Worm (Caenorhabditis elegans) whole organism, late embryonic: ENCODE data around the gene C08F11.10.
"Not testable (repeated sequence)": the region's sequence is repeated elsewhere in the genome, so short reads cannot be mapped to it uniquely, and the experiment has no call there.

Source experiments
- C08G9.2 ChIP-seq: sonication (generic microtip); optimal IDR thresholded peaks from 2 replicates; lab custom pipeline; 2016; ENCODE audit warnings: mild to moderate bottlenecking, missing genetic modification characterization, moderate library complexity, missing compliant biosample characterization
- C38D4.7 ChIP-seq: fragments of 200-800 bp; sonication (Bioruptor generic); optimal IDR thresholded peaks from 2 replicates; lab custom pipeline; 2018; ENCODE audit warnings: mild to moderate bottlenecking, missing genetic modification characterization, moderate library complexity, missing compliant biosample characterization
- F13H6.1 ChIP-seq: sonication (generic microtip); optimal IDR thresholded peaks from 2 replicates; lab custom pipeline; 2016; ENCODE audit warnings: missing genetic modification characterization, missing compliant biosample characterization
- K02D7.2 ChIP-seq: sonication (generic microtip); optimal IDR thresholded peaks from 2 replicates; lab custom pipeline; 2017; ENCODE audit warnings: mild to moderate bottlenecking, missing genetic modification characterization, missing compliant biosample characterization
- T23F11.4 ChIP-seq: fragments of 200-800 bp; sonication (Bioruptor generic); optimal IDR thresholded peaks from 2 replicates; lab custom pipeline; 2018; ENCODE audit warnings: mild to moderate bottlenecking, missing genetic modification characterization, missing compliant biosample characterization
- Y22D7AL.16 ChIP-seq: sonication (generic microtip); optimal IDR thresholded peaks from 2 replicates; lab custom pipeline; 2016; ENCODE audit warnings: missing genetic modification characterization, missing compliant biosample characterization
- ama-1 ChIP-seq: fragments of 150-350 bp; optimal IDR thresholded peaks from 2 replicates; lab custom pipeline; 2014
- ceh-14 ChIP-seq: sonication (generic microtip); optimal IDR thresholded peaks from 2 replicates; lab custom pipeline; 2016; ENCODE audit warnings: missing genotype, missing genetic modification characterization, missing compliant biosample characterization
- ceh-18 ChIP-seq: sonication (generic microtip); optimal IDR thresholded peaks from 2 replicates; lab custom pipeline; 2016; ENCODE audit warnings: missing genetic modification characterization, missing compliant biosample characterization
- ceh-19 ChIP-seq: fragments of 200-800 bp; sonication (Bioruptor generic); optimal IDR thresholded peaks from 2 replicates; lab custom pipeline; 2018; ENCODE audit warnings: mild to moderate bottlenecking, missing genetic modification characterization, missing compliant biosample characterization
- ceh-2 ChIP-seq: sonication (generic microtip); optimal IDR thresholded peaks from 2 replicates; lab custom pipeline; 2016; ENCODE audit warnings: missing genotype, missing genetic modification characterization, missing compliant biosample characterization
- ceh-22 ChIP-seq: sonication (generic microtip); optimal IDR thresholded peaks from 2 replicates; lab custom pipeline; 2017; ENCODE audit warnings: missing biosample characterization, missing genetic modification characterization
- ceh-24 ChIP-seq: sonication (generic microtip); optimal IDR thresholded peaks from 2 replicates; lab custom pipeline; 2016; ENCODE audit warnings: mild to moderate bottlenecking, missing genetic modification characterization, missing compliant biosample characterization
- ceh-34 ChIP-seq: sonication (generic microtip); optimal IDR thresholded peaks from 2 replicates; lab custom pipeline; 2016; ENCODE audit warnings: mild to moderate bottlenecking, missing genetic modification characterization, missing compliant biosample characterization
- ceh-45 ChIP-seq: fragments of 200-800 bp; sonication (Bioruptor generic); IDR thresholded peaks from 2 replicates; pipeline ENCODE4 v1.3.6; 2022; ENCODE audit warnings: missing genetic modification reagents, missing genetic modification characterization, missing compliant biosample characterization
- ceh-48 ChIP-seq: sonication (generic microtip); optimal IDR thresholded peaks from 2 replicates; lab custom pipeline; 2016; ENCODE audit warnings: missing genetic modification characterization, inconsistent platforms, missing compliant biosample characterization
- che-1 ChIP-seq: sonication (generic microtip); optimal IDR thresholded peaks from 2 replicates; lab custom pipeline; 2016; ENCODE audit warnings: mild to moderate bottlenecking, missing genetic modification characterization, missing compliant biosample characterization
- dmd-4 ChIP-seq: sonication (generic microtip); optimal IDR thresholded peaks from 2 replicates; lab custom pipeline; 2016; ENCODE audit warnings: borderline replicate concordance, missing genetic modification characterization, missing compliant biosample characterization
- elt-2 ChIP-seq: sonication (generic microtip); optimal IDR thresholded peaks from 2 replicates; lab custom pipeline; 2016; ENCODE audit warnings: missing genetic modification reagents, missing genetic modification characterization, missing compliant biosample characterization
- elt-4 ChIP-seq: sonication (generic microtip); optimal IDR thresholded peaks from 2 replicates; lab custom pipeline; 2016; ENCODE audit warnings: missing genetic modification characterization, missing compliant biosample characterization
- ets-4 ChIP-seq: sonication (generic microtip); optimal IDR thresholded peaks from 2 replicates; lab custom pipeline; 2016; ENCODE audit warnings: missing genetic modification characterization, missing compliant biosample characterization
- fax-1 ChIP-seq: sonication (generic microtip); optimal IDR thresholded peaks from 2 replicates; lab custom pipeline; 2016; ENCODE audit warnings: missing genotype, missing genetic modification characterization, missing compliant biosample characterization
- fkh-10 ChIP-seq: fragments of 150-350 bp; optimal IDR thresholded peaks from 2 replicates; lab custom pipeline; 2014; ENCODE audit warnings: missing biosample characterization, missing genetic modification reagents, missing genetic modification characterization
- fkh-6 ChIP-seq: sonication (generic microtip); optimal IDR thresholded peaks from 2 replicates; lab custom pipeline; 2016; ENCODE audit warnings: missing genetic modification characterization, missing compliant biosample characterization
- gmeb-2 ChIP-seq: sonication (generic microtip); optimal IDR thresholded peaks from 2 replicates; lab custom pipeline; 2016; ENCODE audit warnings: missing genetic modification characterization, inconsistent platforms, missing compliant biosample characterization
- hlh-15 ChIP-seq: sonication (generic microtip); optimal IDR thresholded peaks from 2 replicates; lab custom pipeline; 2016; ENCODE audit warnings: missing genetic modification characterization, missing compliant biosample characterization
- hlh-8 ChIP-seq: sonication (generic microtip); optimal IDR thresholded peaks from 2 replicates; lab custom pipeline; 2016; ENCODE audit warnings: missing genotype, missing genetic modification characterization, missing compliant biosample characterization
- lim-6 ChIP-seq: sonication (generic microtip); optimal IDR thresholded peaks from 2 replicates; lab custom pipeline; 2016; ENCODE audit warnings: missing genetic modification characterization, missing compliant biosample characterization
- madf-2 ChIP-seq: sonication (generic microtip); optimal IDR thresholded peaks from 2 replicates; lab custom pipeline; 2017; ENCODE audit warnings: missing genetic modification characterization, missing compliant biosample characterization
- nfya-1 ChIP-seq: sonication (generic microtip); optimal IDR thresholded peaks from 2 replicates; lab custom pipeline; 2017; ENCODE audit warnings: missing genetic modification characterization, mild to moderate bottlenecking, missing compliant biosample characterization, antibody characterized with exemption, moderate library complexity
- nhr-11 ChIP-seq: fragments of 150-350 bp; optimal IDR thresholded peaks from 2 replicates; lab custom pipeline; 2014; ENCODE audit warnings: missing biosample characterization, missing genetic modification characterization
- nhr-232 ChIP-seq: sonication (generic microtip); optimal IDR thresholded peaks from 2 replicates; lab custom pipeline; 2016; ENCODE audit warnings: missing genetic modification characterization, missing compliant biosample characterization
- pag-3 ChIP-seq: sonication (generic microtip); optimal IDR thresholded peaks from 2 replicates; lab custom pipeline; 2016; ENCODE audit warnings: missing compliant biosample characterization, missing genetic modification characterization, borderline replicate concordance
- pqm-1 ChIP-seq: sonication (generic microtip); optimal IDR thresholded peaks from 2 replicates; lab custom pipeline; 2016; ENCODE audit warnings: missing genetic modification characterization, missing compliant biosample characterization
- sox-4 ChIP-seq: sonication (generic microtip); optimal IDR thresholded peaks from 2 replicates; lab custom pipeline; 2017; ENCODE audit warnings: mild to moderate bottlenecking, missing genetic modification characterization, inconsistent platforms, missing compliant biosample characterization
- tbx-7 ChIP-seq: sonication (generic microtip); optimal IDR thresholded peaks from 2 replicates; lab custom pipeline; 2016; ENCODE audit warnings: missing genotype, missing genetic modification characterization, missing compliant biosample characterization
- ttx-3 ChIP-seq: sonication (generic microtip); optimal IDR thresholded peaks from 2 replicates; lab custom pipeline; 2016; ENCODE audit warnings: missing genetic modification reagents, missing genetic modification characterization, missing compliant biosample characterization
- unc-42 ChIP-seq: sonication (generic microtip); optimal IDR thresholded peaks from 2 replicates; lab custom pipeline; 2016; ENCODE audit warnings: missing genotype, missing genetic modification characterization, missing compliant biosample characterization
- unc-86 ChIP-seq: sonication (generic microtip); optimal IDR thresholded peaks from 2 replicates; lab custom pipeline; 2016; ENCODE audit warnings: missing genetic modification characterization, missing compliant biosample characterization

The C08F11.10 gene

DNA sequence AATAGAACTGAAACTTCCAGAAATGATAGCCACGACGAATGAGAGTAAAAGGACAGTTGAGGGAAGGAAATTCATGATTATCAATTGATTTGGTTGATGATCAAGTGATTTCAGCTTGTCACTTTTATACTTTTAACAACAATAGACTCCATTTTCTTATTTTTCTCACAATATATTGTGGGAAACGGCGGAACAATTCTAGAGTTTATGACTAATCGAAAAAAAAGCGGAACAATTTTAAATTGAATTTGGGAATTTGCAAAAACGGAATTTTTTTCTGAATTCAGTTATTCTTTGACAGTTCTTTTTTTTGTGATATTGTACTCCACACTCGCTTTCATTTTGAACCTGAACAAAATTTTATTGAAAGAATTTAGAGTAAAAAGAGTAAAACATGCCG lies 15.1 kb upstream of the C08F11.10 start, which contains the start of gene Y45F10C.4:
TSS of gene Y45F10C.4 (minus strand) at position 101 of the 400 bp plus-strand sequence.
- no peak for TF ChIP-seq C08G9.2 (tag; lab: Kevin White, UChicago)
- TF ChIP-seq ttx-3 (tag; lab: Kevin White, UChicago) = no peak
- no peak for TF ChIP-seq pag-3 (tag; lab: Kevin White, UChicago)
- no peak for TF ChIP-seq hlh-15 (tag; lab: Kevin White, UChicago)
- TF ChIP-seq elt-4 (tag; lab: Kevin White, UChicago) = no peak
- no peak for TF ChIP-seq fax-1 (tag; lab: Kevin White, UChicago)
- TF ChIP-seq nfya-1 (tag; lab: Kevin White, UChicago) = no peak
- TF ChIP-seq elt-2 (tag; lab: Kevin White, UChicago) = no peak
- no peak for TF ChIP-seq gmeb-2 (tag; lab: Kevin White, UChicago)
- TF ChIP-seq dmd-4 (tag; lab: Kevin White, UChicago) = no peak
- no peak for TF ChIP-seq K02D7.2 (tag; lab: Kevin White, UChicago)
- TF ChIP-seq unc-86 (tag; lab: Kevin White, UChicago) = no peak
- no peak for TF ChIP-seq ceh-24 (tag; lab: Kevin White, UChicago)

DNA sequence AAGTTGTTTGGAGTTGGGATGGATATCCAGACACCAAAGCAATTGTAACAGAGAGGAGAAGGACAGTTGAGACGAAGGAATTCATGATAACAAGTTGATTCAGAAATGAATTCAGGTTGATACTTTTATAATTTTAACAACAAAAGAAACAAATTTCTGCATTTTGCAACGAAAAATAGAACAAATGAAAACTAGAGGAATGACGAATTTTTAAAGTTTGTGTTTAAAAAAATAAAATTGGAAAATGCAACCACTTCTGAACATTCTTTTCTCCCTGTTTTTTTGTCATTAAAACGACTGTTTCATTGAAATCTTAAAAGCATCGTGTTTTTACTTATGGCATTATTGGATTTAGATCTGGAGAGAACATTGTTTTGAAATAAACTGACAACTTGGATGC lies 13.5 kb upstream of the C08F11.10 start, which contains the start of gene Y45F10C.2:
TSS of gene Y45F10C.2 (minus strand) at position 101 of the 400 bp plus-strand sequence.
- TF ChIP-seq tbx-7 (tag; lab: Kevin White, UChicago); fkh-6 (tag; lab: Kevin White, UChicago); sox-4: not testable (repeated sequence)

DNA sequence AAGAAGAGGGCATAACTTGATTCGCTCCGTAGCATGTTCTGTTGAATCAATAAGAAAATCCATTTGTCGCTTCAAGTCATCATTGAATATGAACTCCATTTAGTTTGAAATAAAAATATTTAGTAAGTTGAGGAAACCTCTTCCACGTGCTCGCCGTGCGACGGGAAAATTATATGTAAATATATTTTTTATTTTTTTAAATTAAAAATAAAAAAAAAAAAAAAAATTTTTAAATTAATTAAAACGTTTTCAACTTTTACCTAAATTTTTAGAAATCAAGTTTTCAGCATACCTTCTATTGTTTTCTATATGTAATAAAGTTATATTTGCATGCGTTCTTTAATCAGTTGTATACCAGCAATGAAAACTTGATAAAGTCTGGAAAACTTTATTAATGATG lies 10.4 kb upstream of the C08F11.10 start, which contains the start of gene Y45F10C.1:
TSS of gene Y45F10C.1 (minus strand) at position 101 of the 400 bp plus-strand sequence.
- not testable (repeated sequence) for TF ChIP-seq nhr-232 (tag; lab: Kevin White, UChicago); che-1; Y22D7AL.16 (tag; lab: Kevin White, UChicago)

DNA sequence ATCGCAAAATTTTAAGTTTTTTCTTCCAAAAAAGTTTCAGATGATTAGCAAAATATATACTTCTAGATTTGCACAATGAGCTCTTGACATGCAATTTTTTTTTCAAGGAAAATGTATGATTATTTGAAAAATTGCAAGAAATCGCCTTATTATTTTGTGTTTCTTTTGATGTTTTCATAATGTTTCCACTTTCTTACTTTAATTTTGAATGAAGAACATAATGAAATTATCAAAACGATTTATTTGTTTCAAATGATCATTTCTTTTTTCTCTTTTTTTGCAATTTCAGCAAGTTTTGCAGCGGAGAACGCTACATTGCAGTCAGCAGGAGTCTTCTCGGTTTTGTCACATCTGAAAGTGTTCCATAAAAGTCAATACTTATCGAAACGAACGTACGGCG lies 3.0 kb upstream of the C08F11.10 start, which contains the start of gene Y45F10C.6:
TSS of gene Y45F10C.6 (plus strand) at position 301 of the 400 bp plus-strand sequence.
- not testable (repeated sequence) for TF ChIP-seq ceh-48; ceh-18 (tag; lab: Kevin White, UChicago); ama-1 (lab: Kevin White, UChicago)
- TF ChIP-seq, all 69 proteins: peak for 0; not testable (repeated sequence) for 69

DNA sequence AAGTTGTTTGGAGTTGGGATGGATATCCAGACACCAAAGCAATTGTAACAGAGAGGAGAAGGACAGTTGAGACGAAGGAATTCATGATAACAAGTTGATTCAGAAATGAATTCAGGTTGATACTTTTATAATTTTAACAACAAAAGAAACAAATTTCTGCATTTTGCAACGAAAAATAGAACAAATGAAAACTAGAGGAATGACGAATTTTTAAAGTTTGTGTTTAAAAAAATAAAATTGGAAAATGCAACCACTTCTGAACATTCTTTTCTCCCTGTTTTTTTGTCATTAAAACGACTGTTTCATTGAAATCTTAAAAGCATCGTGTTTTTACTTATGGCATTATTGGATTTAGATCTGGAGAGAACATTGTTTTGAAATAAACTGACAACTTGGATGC lies 2.4 kb upstream of the C08F11.10 start, which contains the start of gene C08F11.12:
TSS of gene C08F11.12 (minus strand) at position 101 of the 400 bp plus-strand sequence.
- not testable (repeated sequence) for TF ChIP-seq unc-42; C38D4.7; ceh-22 (tag; lab: Kevin White, UChicago)

DNA sequence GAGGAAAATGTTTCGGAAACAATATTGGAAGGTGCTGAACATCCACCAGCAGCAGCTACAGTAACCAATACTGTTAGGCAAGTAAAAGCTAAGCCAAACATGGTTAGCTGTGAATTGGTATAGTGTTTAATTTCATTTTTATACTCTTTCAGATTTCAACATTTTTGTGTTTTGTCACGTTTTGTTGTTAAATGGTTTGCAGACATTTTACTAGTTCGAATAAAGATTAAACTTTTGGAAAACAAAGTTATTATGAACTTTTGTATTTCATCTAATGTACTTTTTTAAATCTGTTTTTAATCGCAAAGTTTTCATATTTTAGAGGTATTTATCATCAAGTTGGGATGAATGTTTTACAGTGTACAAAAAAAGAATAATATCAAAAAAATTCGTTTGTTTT lies 1.2 kb upstream of the C08F11.10 start, which contains the start of gene C08F11.17:
TSS of gene C08F11.17 (minus strand) at position 101 of the 400 bp plus-strand sequence.
- TF ChIP-seq madf-2 (tag; lab: Kevin White, UChicago) (no peak), hlh-8 (tag; lab: Kevin White, UChicago) (no peak), lim-6 (tag; lab: Kevin White, UChicago) (no peak), ceh-14 (tag; lab: Kevin White, UChicago) (no peak), unc-86 (tag; lab: Kevin White, UChicago) (no peak), ceh-22 (tag; lab: Kevin White, UChicago) (no peak), K02D7.2 (tag; lab: Kevin White, UChicago) (no peak)

DNA sequence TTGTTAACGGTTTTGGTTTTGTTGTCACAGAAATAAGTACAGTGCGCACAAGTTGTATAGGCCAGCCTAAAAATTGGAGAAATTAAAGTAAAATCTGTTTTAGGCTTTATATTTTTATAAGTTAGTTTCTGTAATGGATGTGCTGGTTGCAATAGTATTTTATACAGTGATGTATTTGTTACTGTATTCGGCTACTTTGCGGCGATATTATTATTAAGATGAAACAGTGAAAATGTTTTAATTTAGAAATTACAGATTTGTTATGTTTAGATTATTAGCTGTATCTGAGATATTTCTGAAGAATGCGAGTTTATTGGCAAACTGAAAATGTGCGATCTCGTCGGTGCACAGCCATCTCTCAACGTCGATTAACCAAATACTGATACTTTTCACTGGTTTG lies 1.5 kb downstream of the C08F11.10 start, which contains the start of gene ule-4:
TSS of gene ule-4 (minus strand) at position 101 of the 400 bp plus-strand sequence.
- TF ChIP-seq nhr-11 (no peak), T23F11.4 (GFP tag; lab: Kevin White, UChicago) (no peak), ceh-34 (tag; lab: Kevin White, UChicago) (no peak), ceh-45 (no peak), ceh-14 (tag; lab: Kevin White, UChicago) (no peak), F13H6.1 (tag; lab: Kevin White, UChicago) (no peak), ets-4 (tag; lab: Kevin White, UChicago) (no peak), pqm-1 (tag; lab: Kevin White, UChicago) (no peak), ceh-22 (tag; lab: Kevin White, UChicago) (no peak), fkh-10 (GFP tag; lab: Kevin White, UChicago) (no peak), ceh-2 (tag; lab: Kevin White, UChicago) (no peak), ceh-19 (GFP tag; lab: Kevin White, UChicago) (no peak), ttx-3 (tag; lab: Kevin White, UChicago) (no peak), fax-1 (tag; lab: Kevin White, UChicago) (no peak)
